Worm (Caenorhabditis elegans) whole organism, mixed stage, embryonic: ENCODE data around the gene nnt-1.

Source experiments
- lin-13 ChIP-seq: fragments of 150-350 bp; optimal IDR thresholded peaks from 2 replicates; lab custom pipeline; 2014; ENCODE audit warnings: missing biosample characterization, missing genetic modification characterization
- mab-5 ChIP-seq: fragments of 150-350 bp; optimal IDR thresholded peaks from 2 replicates; lab custom pipeline; 2014; ENCODE audit warnings: missing biosample characterization, missing genetic modification characterization
- sptf-1 ChIP-seq: sonication (generic microtip); optimal IDR thresholded peaks from 2 replicates; lab custom pipeline; 2017; ENCODE audit warnings: mild to moderate bottlenecking, missing genetic modification characterization, moderate library complexity, missing compliant biosample characterization
- unc-62 ChIP-seq: fragments of 150-350 bp; optimal IDR thresholded peaks from 2 replicates; lab custom pipeline; 2014; ENCODE audit warnings: missing biosample characterization, missing genetic modification reagents, missing genetic modification characterization

ce11 chrX:6134423-6134822, 12.3 kb downstream of the nnt-1 start:
- TF ChIP-seq mab-5 (tag; lab: Kevin White, UChicago), result no peak
- TF ChIP-seq unc-62, result no peak
- peak; percentile 71 for TF ChIP-seq sptf-1
- TF ChIP-seq lin-13 (tag; lab: Kevin White, UChicago), result no peak
